Worm (Caenorhabditis elegans): ENCODE measurements around the gene hot-2.

Gene hot-2

DNA sequence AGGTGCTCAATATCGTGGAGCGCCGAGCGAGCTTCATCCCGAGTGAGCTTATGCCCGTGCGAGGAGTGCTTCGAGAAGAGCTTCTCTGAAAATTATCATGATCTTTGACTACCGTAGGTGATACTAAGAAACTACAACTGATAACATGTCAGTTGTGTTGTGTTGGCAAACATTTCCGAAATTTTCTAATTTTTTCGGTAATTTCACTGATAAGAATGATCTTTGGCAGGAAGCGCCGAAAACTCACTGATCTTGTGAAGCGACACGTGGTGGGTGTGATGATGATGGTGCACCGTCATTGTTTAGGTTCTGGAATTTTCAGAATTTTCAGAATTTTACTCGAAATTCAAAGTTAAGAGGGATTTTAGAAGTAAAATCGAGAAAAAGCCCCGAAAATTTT lies 28.7 kb downstream of the hot-2 start, which contains the start of gene Y39B6A.1:
TSS of gene Y39B6A.1 (minus strand) at position 309 of the 400 bp plus-strand sequence.
- TF ChIP-seq fax-1 (tag; optimal IDR thresholded peaks at IDR 0.05) = no peak
- TF ChIP-seq T23F11.4 (GFP tag; optimal IDR thresholded peaks at IDR 0.05) = no peak
- no peak for TF ChIP-seq K09A11.1 (tag; optimal IDR thresholded peaks at IDR 0.05; ENCODE audit: insufficient read depth)
- no peak for TF ChIP-seq mec-3 (tag; optimal IDR thresholded peaks at IDR 0.05; ENCODE audit: borderline replicate concordance)
- no peak for TF ChIP-seq dve-1 (tag; optimal IDR thresholded peaks at IDR 0.05)
- TF ChIP-seq ceh-6 (GFP tag; optimal IDR thresholded peaks at IDR 0.05) = no peak
- TF ChIP-seq tbx-7 (tag; optimal IDR thresholded peaks at IDR 0.05) = no peak
- no peak for TF ChIP-seq pat-9 (tag; optimal IDR thresholded peaks at IDR 0.05)
- TF ChIP-seq pqm-1 (tag; optimal IDR thresholded peaks at IDR 0.05) = no peak
- TF ChIP-seq ceh-48 (tag; optimal IDR thresholded peaks at IDR 0.05) = no peak
- TF ChIP-seq gmeb-2 (tag; optimal IDR thresholded peaks at IDR 0.05) = no peak

- no peak for TF ChIP-seq madf-2 (tag; optimal IDR thresholded peaks at IDR 0.05)
- TF ChIP-seq elt-2 (tag; optimal IDR thresholded peaks at IDR 0.05) = peak; percentile 2
Measured at ce11 chrV:19205450-19205849, 30.9 kb downstream of the hot-2 start.

ce11 chrV:19206911-19207310 lies 32.4 kb downstream of the hot-2 start:
- TF ChIP-seq ceh-30 (tag; optimal IDR thresholded peaks at IDR 0.05) = no peak
- TF ChIP-seq lim-6 (tag; optimal IDR thresholded peaks at IDR 0.05) = no peak
- no peak for TF ChIP-seq hlh-6 (tag; optimal IDR thresholded peaks at IDR 0.05)
- TF ChIP-seq K02D7.2 (tag; optimal IDR thresholded peaks at IDR 0.05) = no peak
- peak; percentile 65 for TF ChIP-seq elt-2 (tag; optimal IDR thresholded peaks at IDR 0.05)
- no peak for TF ChIP-seq ceh-48 (tag; optimal IDR thresholded peaks at IDR 0.05)
- TF ChIP-seq hlh-30 (tag; optimal IDR thresholded peaks at IDR 0.05; ENCODE audit: insufficient read depth) = no peak
- no peak for TF ChIP-seq madf-2 (tag; optimal IDR thresholded peaks at IDR 0.05)

- TF ChIP-seq unc-86 (tag; optimal IDR thresholded peaks at IDR 0.05) = no peak
- no peak for TF ChIP-seq tbx-2 (tag; optimal IDR thresholded peaks at IDR 0.05)
- no peak for TF ChIP-seq unc-3 (GFP tag; conservative IDR thresholded peaks at IDR 0.05)
- TF ChIP-seq unc-3 (tag; optimal IDR thresholded peaks at IDR 0.05) = no peak
- no peak for TF ChIP-seq dve-1 (tag; optimal IDR thresholded peaks at IDR 0.05)
- no peak for TF ChIP-seq Y22D7AL.16 (tag; optimal IDR thresholded peaks at IDR 0.05)
Measured at ce11 chrV:19211795-19212194, 37.2 kb downstream of the hot-2 start, which contains the start of gene nhr-79. Gene nhr-79, minus strand, starts transcription at chrV:19211895.

DNA sequence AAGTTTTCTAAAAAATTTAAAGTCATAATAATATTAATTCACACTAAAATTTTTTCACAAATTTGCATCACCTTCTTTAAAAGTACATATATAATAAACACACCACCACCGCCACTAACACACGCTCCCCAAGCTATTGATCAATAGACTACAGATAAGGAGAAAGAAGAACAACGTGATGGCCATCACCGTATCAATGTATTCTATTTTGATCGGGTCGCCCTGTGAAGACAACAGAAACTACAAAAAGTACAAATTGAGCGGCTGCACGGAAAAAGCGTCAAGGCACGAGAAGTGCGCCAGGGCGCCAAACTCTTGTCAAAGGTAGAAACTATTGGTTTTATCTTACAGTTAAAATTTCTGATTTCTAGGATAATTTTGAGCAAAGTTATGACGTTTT lies 37.8 kb downstream of the hot-2 start:
- TF ChIP-seq nfya-1 (tag; optimal IDR thresholded peaks at IDR 0.05) = no peak
- no peak for TF ChIP-seq ceh-31 (tag; optimal IDR thresholded peaks at IDR 0.05)
- TF ChIP-seq gmeb-2 (tag; optimal IDR thresholded peaks at IDR 0.05) = no peak
- TF ChIP-seq fkh-6 (tag; optimal IDR thresholded peaks at IDR 0.05) = no peak
- TF ChIP-seq ceh-45 (GFP tag; IDR thresholded peaks at IDR 0.05) = no peak
- TF ChIP-seq elt-2 (tag; optimal IDR thresholded peaks at IDR 0.05) = peak; percentile 40

DNA sequence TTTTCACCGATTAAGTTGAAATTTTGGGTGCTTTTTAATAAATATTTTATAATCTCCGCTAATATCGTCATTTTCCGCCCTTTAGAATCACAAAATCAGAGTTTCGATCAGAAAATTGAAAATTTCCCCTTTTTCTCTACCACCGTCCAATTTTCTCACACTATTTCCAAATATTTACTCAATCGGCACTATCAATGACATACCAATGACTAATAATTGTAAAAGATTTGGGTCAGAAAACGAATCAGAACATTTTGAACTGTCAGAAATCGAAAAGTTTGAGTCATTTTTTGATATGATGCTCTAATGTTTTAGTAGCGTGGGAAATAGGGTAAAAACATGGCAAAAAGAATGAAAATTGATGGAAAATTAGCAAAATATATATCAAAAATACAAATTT lies 42.5 kb downstream of the hot-2 start, which contains the start of gene srr-2:
TSS of gene srr-2 (minus strand) at position 73 of the 400 bp plus-strand sequence.
- TF ChIP-seq ceh-48 (tag; optimal IDR thresholded peaks at IDR 0.05) = no peak
- no peak for TF ChIP-seq unc-86 (tag; optimal IDR thresholded peaks at IDR 0.05)
- no peak for TF ChIP-seq tbx-2 (tag; optimal IDR thresholded peaks at IDR 0.05)
- TF ChIP-seq unc-3 (GFP tag; conservative IDR thresholded peaks at IDR 0.05) = no peak
- TF ChIP-seq unc-3 (tag; optimal IDR thresholded peaks at IDR 0.05) = no peak
- TF ChIP-seq F13H6.1 (tag; optimal IDR thresholded peaks at IDR 0.05) = no peak
- TF ChIP-seq ceh-2 (tag; optimal IDR thresholded peaks at IDR 0.05) = no peak
- no peak for TF ChIP-seq ets-4 (tag; optimal IDR thresholded peaks at IDR 0.05)
- no peak for TF ChIP-seq ceh-14 (tag; optimal IDR thresholded peaks at IDR 0.05)
- TF ChIP-seq nhr-232 (tag; optimal IDR thresholded peaks at IDR 0.05) = no peak
- no peak for TF ChIP-seq ceh-19 (GFP tag; optimal IDR thresholded peaks at IDR 0.05)
- TF ChIP-seq hlh-30 (tag; optimal IDR thresholded peaks at IDR 0.05; ENCODE audit: insufficient read depth) = no peak
- no peak for TF ChIP-seq C08G9.2 (tag; optimal IDR thresholded peaks at IDR 0.05)
- no peak for TF ChIP-seq ttx-3 (tag; optimal IDR thresholded peaks at IDR 0.05)
- no peak for TF ChIP-seq nhr-11 (tag; optimal IDR thresholded peaks at IDR 0.05)
- no peak for TF ChIP-seq sox-2 (GFP tag; IDR thresholded peaks at IDR 0.05)
- TF ChIP-seq tbx-7 (tag; optimal IDR thresholded peaks at IDR 0.05) = no peak
- no peak for TF ChIP-seq hlh-6 (tag; optimal IDR thresholded peaks at IDR 0.05)

Measured in whole organism, late embryonic.